Fruit fly (Drosophila melanogaster) whole organism, embryonic: ENCODE measurements around the gene ea.

Experiments used
- Asciz ChIP-seq: fragments of 200-800 bp; sonication (Bioruptor generic); optimal IDR thresholded peaks from 2 replicates; lab custom pipeline; 2017; ENCODE audit warnings: missing biosample characterization, mild to moderate bottlenecking, missing genetic modification characterization, missing genetic modification reagents
- BEAF-32 ChIP-seq: fragments of 200-800 bp; sonication (Bioruptor generic); optimal IDR thresholded peaks from 3 replicates; lab custom pipeline; 2017; ENCODE audit warnings: missing biosample characterization, missing genetic modification characterization, mild to moderate bottlenecking, moderate library complexity, missing genetic modification reagents
- Bdp1 ChIP-seq: fragments of 200-800 bp; sonication (Bioruptor generic); optimal IDR thresholded peaks from 3 replicates; lab custom pipeline; 2016; ENCODE audit warnings: missing biosample characterization, missing genetic modification characterization
- CG10209 ChIP-seq: fragments of 200-800 bp; sonication (Bioruptor generic); optimal IDR thresholded peaks from 3 replicates; lab custom pipeline; 2017; ENCODE audit warnings: missing biosample characterization, mild to moderate bottlenecking, missing genetic modification characterization, missing genetic modification reagents
- CG11695 ChIP-seq: fragments of 200-800 bp; sonication (Bioruptor generic); IDR thresholded peaks from 3 replicates; pipeline ENCODE4 v1.3.6; 2022; ENCODE audit warnings: missing biosample characterization, missing genetic modification characterization
- CG12071 ChIP-seq: fragments of 200-800 bp; sonication (Bioruptor generic); optimal IDR thresholded peaks from 3 replicates; lab custom pipeline; 2018; ENCODE audit warnings: missing biosample characterization, mild to moderate bottlenecking, missing genetic modification characterization
- CG15514 ChIP-seq: fragments of 200-800 bp; sonication (Bioruptor generic); optimal IDR thresholded peaks from 3 replicates; lab custom pipeline; 2017; ENCODE audit warnings: missing biosample characterization, missing genetic modification characterization, mild to moderate bottlenecking, moderate library complexity, missing genetic modification reagents
- CG2199 ChIP-seq: fragments of 200-800 bp; sonication (Bioruptor generic); IDR thresholded peaks from 3 replicates; pipeline ENCODE4 v1.3.6; 2022; ENCODE audit warnings: missing biosample characterization, missing genetic modification characterization
- CG2678 ChIP-seq: fragments of 200-800 bp; sonication (Bioruptor generic); optimal IDR thresholded peaks from 3 replicates; lab custom pipeline; 2019; ENCODE audit warnings: missing biosample characterization, mild to moderate bottlenecking, missing genetic modification characterization, moderate library complexity
- CG32532 ChIP-seq: fragments of 200-800 bp; sonication (Bioruptor generic); IDR thresholded peaks from 2 replicates; pipeline ENCODE4 v1.3.6; 2022; ENCODE audit warnings: missing biosample characterization, missing genetic modification characterization
- CG3281 ChIP-seq: fragments of 200-800 bp; sonication (Bioruptor generic); optimal IDR thresholded peaks from 3 replicates; lab custom pipeline; 2017; ENCODE audit warnings: missing biosample characterization, mild to moderate bottlenecking, missing genetic modification characterization
- CG33557 ChIP-seq: fragments of 200-800 bp; sonication (Bioruptor generic); optimal IDR thresholded peaks from 2 replicates; lab custom pipeline; 2019; ENCODE audit warnings: missing biosample characterization, mild to moderate bottlenecking, missing genetic modification characterization, moderate library complexity
- CG6765 ChIP-seq: fragments of 200-800 bp; sonication (Bioruptor generic); optimal IDR thresholded peaks from 3 replicates; lab custom pipeline; 2017; ENCODE audit warnings: missing biosample characterization, mild to moderate bottlenecking, missing genetic modification characterization
- CG7556 ChIP-seq: fragments of 200-800 bp; sonication (Bioruptor generic); optimal IDR thresholded peaks from 2 replicates; lab custom pipeline; 2017; ENCODE audit warnings: missing biosample characterization, mild to moderate bottlenecking, missing genetic modification characterization
- CG8388 ChIP-seq: fragments of 200-800 bp; sonication (Bioruptor generic); optimal IDR thresholded peaks from 2 replicates; lab custom pipeline; 2019; ENCODE audit warnings: missing biosample characterization, mild to moderate bottlenecking, missing genetic modification characterization, moderate library complexity
- CG8765 ChIP-seq: fragments of 200-800 bp; sonication (Bioruptor generic); IDR thresholded peaks from 2 replicates; pipeline ENCODE4 v1.3.6; 2022; ENCODE audit warnings: missing biosample characterization, missing genetic modification characterization
- CG9437 ChIP-seq: fragments of 200-800 bp; sonication (Bioruptor generic); optimal IDR thresholded peaks from 2 replicates; lab custom pipeline; 2018; ENCODE audit warnings: missing biosample characterization, mild to moderate bottlenecking, missing genetic modification characterization
- CkIIα-i1 ChIP-seq: fragments of 200-800 bp; sonication (Bioruptor generic); IDR thresholded peaks from 2 replicates; pipeline ENCODE4 v1.3.6; 2022; ENCODE audit warnings: missing biosample characterization, missing genetic modification characterization
- CoRest ChIP-seq: fragments of 200-800 bp; sonication (Bioruptor generic); optimal IDR thresholded peaks from 3 replicates; lab custom pipeline; 2018; ENCODE audit warnings: missing biosample characterization, mild to moderate bottlenecking, missing genetic modification characterization, moderate library complexity
- ERR ChIP-seq: fragments of 200-800 bp; sonication (Bioruptor generic); optimal IDR thresholded peaks from 2 replicates; lab custom pipeline; 2016; ENCODE audit warnings: missing biosample characterization, missing genetic modification characterization
- Hr3 ChIP-seq: fragments of 200-800 bp; sonication (Bioruptor generic); optimal IDR thresholded peaks from 3 replicates; lab custom pipeline; 2016; ENCODE audit warnings: missing biosample characterization, missing genetic modification characterization
- Hr78 ChIP-seq, 2 experiments: fragments of 200-800 bp in 1 of 2; fragments of >200 bp in 1 of 2; sonication (Bioruptor generic) in 1 of 2; optimal IDR thresholded peaks; 2 replicates each; lab custom pipeline; 2017 to 2019; ENCODE audit warnings: missing biosample characterization in 2 of 2, missing genetic modification characterization in 2 of 2, mild to moderate bottlenecking in 1 of 2, moderate library complexity in 1 of 2
- Lpt ChIP-seq: fragments of >200 bp; optimal IDR thresholded peaks from 2 replicates; lab custom pipeline; 2018; ENCODE audit warnings: missing biosample characterization, missing genetic modification characterization
- NFAT ChIP-seq: fragments of 200-800 bp; sonication (Bioruptor generic); IDR thresholded peaks from 2 replicates; pipeline ENCODE4 v1.3.6; 2022; ENCODE audit warnings: missing biosample characterization, missing genetic modification characterization
- NK7.1 ChIP-seq: fragments of 200-800 bp; sonication (Bioruptor generic); optimal IDR thresholded peaks from 3 replicates; lab custom pipeline; 2016; ENCODE audit warnings: missing biosample characterization, missing genetic modification characterization
- Neu2 ChIP-seq: fragments of 200-800 bp; sonication (Bioruptor generic); optimal IDR thresholded peaks from 3 replicates; lab custom pipeline; 2016; ENCODE audit warnings: missing biosample characterization, missing genetic modification characterization, borderline replicate concordance
- Optix ChIP-seq: fragments of 200-800 bp; sonication (Bioruptor generic); IDR thresholded peaks from 3 replicates; pipeline ENCODE4 v1.3.6; 2022; ENCODE audit warnings: missing biosample characterization, missing genetic modification characterization
- Scr ChIP-seq: fragments of 200-800 bp; sonication (Bioruptor generic); IDR thresholded peaks from 2 replicates; pipeline ENCODE4 v1.3.6; 2022; ENCODE audit warnings: missing biosample characterization, missing genetic modification characterization; ENCODE audit not compliant: partially characterized antibody
- YL-1 ChIP-seq: fragments of 200-800 bp; sonication (Bioruptor generic); optimal IDR thresholded peaks from 3 replicates; lab custom pipeline; 2017; ENCODE audit warnings: missing biosample characterization, mild to moderate bottlenecking, missing genetic modification characterization
- ab ChIP-seq: fragments of 200-800 bp; sonication (Bioruptor generic); optimal IDR thresholded peaks from 2 replicates; lab custom pipeline; 2016; ENCODE audit warnings: missing biosample characterization, missing genetic modification characterization
- ato ChIP-seq: fragments of 200-800 bp; sonication (Bioruptor generic); IDR thresholded peaks from 2 replicates; pipeline ENCODE4 v1.3.6; 2022; ENCODE audit warnings: missing biosample characterization, missing genetic modification characterization; ENCODE audit not compliant: partially characterized antibody
- chm ChIP-seq: fragments of 200-800 bp; sonication (Bioruptor generic); IDR thresholded peaks from 2 replicates; pipeline ENCODE4 v1.3.6; 2022; ENCODE audit warnings: missing biosample characterization, missing genetic modification characterization
- chn ChIP-seq: fragments of 200-800 bp; sonication (Bioruptor generic); optimal IDR thresholded peaks from 2 replicates; lab custom pipeline; 2016; ENCODE audit warnings: missing biosample characterization, missing genetic modification characterization
- ci ChIP-seq: fragments of 200-800 bp; sonication (Bioruptor generic); IDR thresholded peaks from 3 replicates; pipeline ENCODE4 v1.3.6; 2022; ENCODE audit warnings: missing biosample characterization, missing genetic modification characterization
- croc ChIP-seq: fragments of 200-800 bp; sonication (Bioruptor generic); conservative IDR thresholded peaks from 3 replicates; pipeline ENCODE4 v1.3.6; 2022; ENCODE audit warnings: missing biosample characterization, missing genetic modification characterization
- dan ChIP-seq: fragments of 200-800 bp; sonication (Bioruptor generic); IDR thresholded peaks from 2 replicates; pipeline ENCODE4 v1.3.6; 2022; ENCODE audit warnings: missing biosample characterization, missing genetic modification characterization
- dm ChIP-seq: fragments of 200-800 bp; sonication (Bioruptor generic); optimal IDR thresholded peaks from 3 replicates; lab custom pipeline; 2016; ENCODE audit warnings: missing biosample characterization, missing genetic modification characterization
- fu2 ChIP-seq: fragments of 200-800 bp; sonication (Bioruptor generic); optimal IDR thresholded peaks from 2 replicates; lab custom pipeline; 2016; ENCODE audit warnings: missing biosample characterization, missing genetic modification characterization
- gem ChIP-seq: fragments of 200-800 bp; sonication (Bioruptor generic); optimal IDR thresholded peaks from 2 replicates; lab custom pipeline; 2019; ENCODE audit warnings: missing biosample characterization, mild to moderate bottlenecking, missing genetic modification characterization, moderate library complexity
- kah ChIP-seq: fragments of 200-800 bp; sonication (Bioruptor generic); optimal IDR thresholded peaks from 2 replicates; lab custom pipeline; 2018; ENCODE audit warnings: missing biosample characterization, mild to moderate bottlenecking, missing genetic modification characterization
- mirr ChIP-seq: fragments of 200-800 bp; sonication (Bioruptor generic); optimal IDR thresholded peaks from 3 replicates; lab custom pipeline; 2018; ENCODE audit warnings: missing biosample characterization, mild to moderate bottlenecking, missing genetic modification characterization
- mld ChIP-seq: fragments of 200-800 bp; sonication (Bioruptor generic); IDR thresholded peaks from 3 replicates; pipeline ENCODE4 v1.3.6; 2022; ENCODE audit warnings: missing biosample characterization, missing genetic modification characterization; ENCODE audit not compliant: partially characterized antibody
- nerfin-1 ChIP-seq: fragments of 200-800 bp; sonication (Bioruptor generic); optimal IDR thresholded peaks from 3 replicates; lab custom pipeline; 2019; ENCODE audit warnings: missing biosample characterization, mild to moderate bottlenecking, missing genetic modification characterization, moderate library complexity
- prd ChIP-seq, 3 experiments: fragments of >200 bp in 2 of 3; fragments of 200-800 bp in 1 of 3; sonication (Bioruptor generic) in 1 of 3; optimal IDR thresholded peaks in 2 of 3; IDR thresholded peaks in 1 of 3; 2 replicates in 2 of 3; 3 replicates in 1 of 3; pipeline versions ENCODE4 v1.3.6 to Lab custom; 2017 to 2022; ENCODE audit warnings: missing biosample characterization in 1 of 3, missing genetic modification characterization in 1 of 3
- sim ChIP-seq: fragments of 200-800 bp; sonication (Bioruptor generic); IDR thresholded peaks from 2 replicates; pipeline ENCODE4 v1.3.6; 2022; ENCODE audit warnings: missing biosample characterization, missing genetic modification characterization
- tio ChIP-seq: fragments of 200-800 bp; sonication (Bioruptor generic); optimal IDR thresholded peaks from 2 replicates; lab custom pipeline; 2017; ENCODE audit warnings: missing biosample characterization, missing genetic modification characterization, inconsistent platforms
- ttk ChIP-seq: fragments of 200-800 bp; sonication (Bioruptor generic); IDR thresholded peaks from 2 replicates; pipeline ENCODE4 v2.1.2; 2022; ENCODE audit warnings: missing biosample characterization, missing genetic modification characterization

Gene ea

dm6 chr3R:15346018-15346383 is 17.5 kb downstream of the ea start, which contains the start of the genes Surf4 and CG31301 (continued):
- TF ChIP-seq mld (peak; percentile 72; the same call in 1 of the 3 replicates), CG2678 (tag; lab: Kevin White, UChicago) (no peak), NFAT (GFP tag; lab: Robert Waterston, UW) (no peak), ttk (GFP tag; lab: Robert Waterston, UW) (no peak), ab (no peak), CG8388 (GFP tag; lab: Kevin White, UChicago) (no peak), Hr3 (GFP tag; lab: Kevin White, UChicago) (no peak), dan (GFP tag; lab: Robert Waterston, UW) (no peak), CG15514 (GFP tag; lab: Kevin White, UChicago) (peak; percentile 27), CG33557 (GFP tag; lab: Kevin White, UChicago) (no peak), CG2199 (0 out of 3 replicates have a peak, but pooled peaks have one; percentile 19), croc (GFP tag; lab: Robert Waterston, UW) (no peak), dm (peak; percentile 91), gem (tag; lab: Kevin White, UChicago) (no peak), Bdp1 (GFP tag; lab: Kevin White, UChicago) (no peak), ERR (no peak), CG3281 (GFP tag; lab: Kevin White, UChicago) (no peak), Asciz (no peak), ci (no peak), CG12071 (GFP tag; lab: Kevin White, UChicago) (no peak), CG6765 (GFP tag; lab: Kevin White, UChicago) (no peak), mirr (GFP tag; lab: Kevin White, UChicago) (no peak), prd (optimal IDR thresholded peaks at IDR 0.05; lab: Kevin White, UChicago) (no peak), prd (GFP tag; IDR thresholded peaks at IDR 0.05; lab: Robert Waterston, UW) (no peak), fu2 (GFP tag; lab: Kevin White, UChicago) (no peak), nerfin-1 (tag; lab: Kevin White, UChicago) (no peak), chm (GFP tag; lab: Robert Waterston, UW) (no peak), CkIIα-i1 (GFP tag; lab: Robert Waterston, UW) (no peak), Scr (GFP tag; lab: Robert Waterston, UW) (peak; percentile 68; the same call in 1 of the 2 replicates), CG11695 (no peak), Hr78 (GFP tag; optimal IDR thresholded peaks at IDR 0.05; lab: Kevin White, UChicago) (no peak), CG8765 (GFP tag; lab: Robert Waterston, UW) (no peak), Neu2 (GFP tag; lab: Kevin White, UChicago) (no peak), CoRest (tag; lab: Kevin White, UChicago) (no peak), BEAF-32 (GFP tag; lab: Kevin White, UChicago) (peak; percentile 67), CG10209 (GFP tag; lab: Kevin White, UChicago) (no peak), ato (GFP tag; lab: Robert Waterston, UW) (peak; percentile 85), CG9437 (GFP tag; lab: Kevin White, UChicago) (no peak), tio (GFP tag; lab: Kevin White, UChicago) (no peak), kah (GFP tag; lab: Kevin White, UChicago) (no peak), YL-1 (GFP tag; lab: Kevin White, UChicago) (peak; percentile 61), Lpt (GFP tag; lab: Kevin White, UChicago) (no peak), Optix (GFP tag; lab: Robert Waterston, UW) (no peak), CG7556 (GFP tag; lab: Kevin White, UChicago) (no peak), chn (no peak), CG32532 (no peak), NK7.1 (no peak), sim (GFP tag; lab: Robert Waterston, UW) (no peak)
